Fruit fly (Drosophila melanogaster): ENCODE data around the gene ninaB.

The ninaB gene

dm6 chr3R:13683624-13684568 is 16.5 kb upstream of the ninaB start, which contains the start of gene flfl:
TSS of gene flfl (plus strand) at chr3R:13683921.
- TF ChIP-seq rn (GFP tag; IDR thresholded peaks at IDR 0.05) (no peak), Pif1A (GFP tag; optimal IDR thresholded peaks at IDR 0.05) (no peak), CG8159 (tag; optimal IDR thresholded peaks at IDR 0.05) (peak; percentile 13), EcR (GFP tag; optimal IDR thresholded peaks at IDR 0.05) (peak; percentile 34), gl (tag; optimal IDR thresholded peaks at IDR 0.05) (peak; percentile 19), CG4496 (GFP tag; IDR thresholded peaks at IDR 0.05) (no peak), Snoo (tag; optimal IDR thresholded peaks at IDR 0.05) (no peak)

DNA sequence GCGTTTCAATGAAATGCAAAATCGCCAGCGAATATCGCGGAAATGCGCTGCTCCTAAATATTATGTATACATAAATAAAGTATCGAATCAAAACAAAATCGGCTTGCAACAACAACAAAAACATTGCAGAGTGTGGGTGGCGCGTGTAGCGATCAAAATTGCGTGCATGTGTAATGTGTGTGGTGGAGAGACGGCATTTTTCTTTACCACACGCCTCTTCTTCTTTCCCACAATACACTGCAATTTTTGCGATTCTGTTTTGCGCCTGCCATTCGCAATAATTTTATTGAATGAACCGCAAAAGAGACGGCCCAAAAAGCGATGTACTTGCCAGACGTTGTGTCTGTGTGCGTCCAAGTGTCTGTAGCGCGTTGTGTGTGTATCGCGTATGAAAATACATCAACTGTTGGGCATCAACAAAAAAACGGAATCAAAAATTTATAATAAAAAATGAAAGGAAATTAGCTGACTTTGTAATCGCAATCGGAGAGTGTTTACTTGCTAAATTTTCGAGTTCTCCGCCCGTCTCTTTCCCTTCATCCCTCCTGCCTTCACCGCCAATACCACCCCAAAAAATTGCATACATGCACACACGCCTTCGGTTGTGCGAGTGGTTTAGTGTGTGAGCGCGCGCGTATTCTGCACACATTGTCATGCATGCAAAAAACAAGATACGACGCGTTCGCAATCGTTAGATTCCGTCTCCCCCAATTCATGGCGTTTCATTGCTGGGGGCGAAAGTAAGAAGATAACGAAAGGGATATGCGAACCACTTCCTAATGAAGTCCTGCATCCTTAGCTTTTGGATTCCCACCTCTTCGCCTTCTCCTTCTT is 15.6 kb upstream of the ninaB start:
- no peak for TF ChIP-seq CG9948 (tag; optimal IDR thresholded peaks at IDR 0.05)
- no peak for TF ChIP-seq Pif1A (GFP tag; optimal IDR thresholded peaks at IDR 0.05)
- TF ChIP-seq CG34367 (tag; optimal IDR thresholded peaks at IDR 0.05): no peak
- no peak for TF ChIP-seq CG15710 (tag; optimal IDR thresholded peaks at IDR 0.05)
- no peak for TF ChIP-seq Ets98B (GFP tag; IDR thresholded peaks at IDR 0.05)
- TF ChIP-seq Pif1B (GFP tag; optimal IDR thresholded peaks at IDR 0.05): peak; percentile 21
- TF ChIP-seq CG4496 (GFP tag; IDR thresholded peaks at IDR 0.05): no peak
- TF ChIP-seq CG8159 (tag; optimal IDR thresholded peaks at IDR 0.05): peak; percentile 2
- no peak for TF ChIP-seq rn (GFP tag; IDR thresholded peaks at IDR 0.05)

dm6 chr3R:13685969-13686368 is 14.4 kb upstream of the ninaB start:
- TF ChIP-seq fd96Ca (GFP tag; IDR thresholded peaks at IDR 0.05): no peak
- TF ChIP-seq EcR (GFP tag; optimal IDR thresholded peaks at IDR 0.05): no peak
- TF ChIP-seq Snoo (tag; optimal IDR thresholded peaks at IDR 0.05): no peak
- no peak for TF ChIP-seq CG32121 (GFP tag; IDR thresholded peaks at IDR 0.05)
- no peak for TF ChIP-seq CG13204 (GFP tag; optimal IDR thresholded peaks at IDR 0.05)
- no peak for TF ChIP-seq gl (tag; optimal IDR thresholded peaks at IDR 0.05)
- no peak for TF ChIP-seq CG10348 (GFP tag; IDR thresholded peaks at IDR 0.05)
- TF ChIP-seq CG8301 (tag; optimal IDR thresholded peaks at IDR 0.05): no peak
- TF ChIP-seq CG12605 (GFP tag; IDR thresholded peaks at IDR 0.05): no peak
- TF ChIP-seq CG9948 (tag; optimal IDR thresholded peaks at IDR 0.05): no peak
- no peak for TF ChIP-seq CG4496 (GFP tag; IDR thresholded peaks at IDR 0.05)
- TF ChIP-seq Pif1B (GFP tag; optimal IDR thresholded peaks at IDR 0.05): no peak
- TF ChIP-seq Ets98B (GFP tag; IDR thresholded peaks at IDR 0.05): no peak
- no peak for TF ChIP-seq CG8159 (tag; optimal IDR thresholded peaks at IDR 0.05)

DNA sequence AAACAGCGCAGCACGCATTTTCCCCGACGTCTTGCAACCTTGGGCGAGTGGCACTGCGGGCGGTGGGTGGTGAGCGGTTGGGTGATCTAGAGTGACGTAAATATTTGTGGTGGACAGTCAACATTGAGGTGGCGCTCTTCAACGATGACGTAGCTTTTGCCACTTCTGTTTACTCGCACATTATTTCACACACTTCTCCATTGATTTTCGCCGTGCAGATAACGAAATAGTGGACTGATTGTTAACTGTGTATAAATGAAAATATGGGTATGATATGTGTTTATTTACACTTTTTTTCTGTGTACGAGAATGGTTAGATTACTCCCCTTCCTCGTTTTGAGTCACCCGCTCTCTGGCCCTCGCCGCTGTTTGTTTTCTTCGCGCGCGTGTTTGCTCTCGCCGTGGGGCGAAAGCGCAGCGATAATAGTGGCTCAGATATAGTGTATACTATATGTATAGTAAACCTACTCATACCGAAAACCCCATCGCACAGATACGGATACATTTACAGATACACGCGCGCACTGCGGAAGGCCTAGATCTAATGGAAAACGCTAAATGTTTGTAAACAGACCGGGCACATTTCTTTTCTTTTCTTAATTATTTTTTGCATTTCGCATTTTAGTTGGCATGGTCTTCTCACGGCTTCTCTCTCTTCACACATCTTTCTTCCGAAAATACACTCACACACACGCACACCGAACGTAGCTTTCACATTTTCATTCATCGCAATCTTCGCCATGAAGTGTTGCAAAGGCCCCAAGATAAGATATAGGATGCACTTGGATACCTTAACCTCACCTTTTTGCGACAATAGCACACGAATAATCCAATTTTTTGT is 13.8 kb upstream of the ninaB start, which contains the start of gene omd:
Gene omd (minus strand): TSS at position 840 of the 841 bp plus-strand sequence.
- TF ChIP-seq CG34367 (tag; optimal IDR thresholded peaks at IDR 0.05) (peak; percentile 12), CG15710 (tag; optimal IDR thresholded peaks at IDR 0.05) (no peak), gl (tag; optimal IDR thresholded peaks at IDR 0.05) (no peak), Pif1B (GFP tag; optimal IDR thresholded peaks at IDR 0.05) (no peak), CG14655 (GFP tag; optimal IDR thresholded peaks at IDR 0.05) (no peak), CG9948 (tag; optimal IDR thresholded peaks at IDR 0.05) (no peak), D1 (tag; optimal IDR thresholded peaks at IDR 0.05) (no peak), Snoo (tag; optimal IDR thresholded peaks at IDR 0.05) (no peak), rn (GFP tag; IDR thresholded peaks at IDR 0.05) (no peak), Ets98B (GFP tag; IDR thresholded peaks at IDR 0.05) (peak; percentile 54; the same call in 1 of the 2 replicates), CG32121 (GFP tag; IDR thresholded peaks at IDR 0.05) (peak; percentile 23; the same call in 1 of the 2 replicates), CG4496 (GFP tag; IDR thresholded peaks at IDR 0.05) (peak; percentile 59; the same call in 1 of the 3 replicates), CG8159 (tag; optimal IDR thresholded peaks at IDR 0.05) (no peak), CG12605 (GFP tag; IDR thresholded peaks at IDR 0.05) (no peak), CG10348 (GFP tag; IDR thresholded peaks at IDR 0.05) (no peak), Pif1A (GFP tag; optimal IDR thresholded peaks at IDR 0.05) (peak; percentile 17), fd96Ca (GFP tag; IDR thresholded peaks at IDR 0.05) (peak; percentile 67; the same call in 1 of the 3 replicates), CG13204 (GFP tag; optimal IDR thresholded peaks at IDR 0.05) (no peak), EcR (GFP tag; optimal IDR thresholded peaks at IDR 0.05) (no peak), CG17806 (tag; optimal IDR thresholded peaks at IDR 0.05) (no peak), CG8301 (tag; optimal IDR thresholded peaks at IDR 0.05) (no peak)

DNA sequence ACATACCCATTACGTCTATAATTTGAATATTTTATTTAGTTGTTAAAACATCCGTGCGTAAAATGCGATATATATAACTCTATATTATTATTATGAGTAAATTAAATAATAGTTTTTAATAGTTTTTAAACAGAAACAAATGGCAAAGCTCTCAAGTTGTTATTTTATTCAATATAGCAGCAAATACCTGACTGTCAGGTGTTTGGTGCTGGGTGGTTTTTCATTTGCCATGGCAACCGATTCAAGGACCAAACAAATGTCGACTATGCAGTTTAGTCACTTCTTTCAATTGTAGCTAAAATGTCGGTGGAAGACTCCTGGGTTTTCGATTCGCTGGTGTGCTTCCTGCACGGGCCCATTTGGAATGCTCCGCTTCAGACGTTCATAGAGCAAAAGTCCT is 6.6 kb upstream of the ninaB start, which contains the start of gene CG14367:
Gene CG14367 (plus strand): TSS at position 301 of the 400 bp plus-strand sequence.
- no peak for TF ChIP-seq Pif1A (GFP tag; optimal IDR thresholded peaks at IDR 0.05)
